Worm (Caenorhabditis elegans) whole organism, late embryonic: ENCODE results near the gene C08E3.14.
"Not testable (repeated sequence)": the region's sequence is repeated elsewhere in the genome, so short reads cannot be mapped to it uniquely, and the experiment has no call there.

ENCODE experiments used
- ceh-31 ChIP-seq: sonication (generic microtip); optimal IDR thresholded peaks from 2 replicates; lab custom pipeline; 2016; ENCODE audit warnings: missing genetic modification characterization, missing compliant biosample characterization
- elt-2 ChIP-seq: sonication (generic microtip); optimal IDR thresholded peaks from 2 replicates; lab custom pipeline; 2016; ENCODE audit warnings: missing genetic modification reagents, missing genetic modification characterization, missing compliant biosample characterization

ce11 chrII:1660888-1661287 lies 35.1 kb downstream of the C08E3.14 start, which contains the start of gene ZC204.13:
- not testable (repeated sequence) for TF ChIP-seq elt-2; ceh-31 (tag; lab: Kevin White, UChicago)
